Fruit fly (Drosophila melanogaster) whole organism, embryonic: ENCODE measurements around the gene Kdsr.

ENCODE experiments used
- CG1024 ChIP-seq: fragments of 200-800 bp; sonication (Bioruptor generic); IDR thresholded peaks from 2 replicates; pipeline ENCODE4 v1.3.6; 2022; ENCODE audit warnings: missing biosample characterization, missing genetic modification characterization
- CG10267 ChIP-seq: fragments of 200-800 bp; sonication (Bioruptor generic); optimal IDR thresholded peaks from 2 replicates; lab custom pipeline; 2018; ENCODE audit warnings: missing biosample characterization, mild to moderate bottlenecking, missing genetic modification characterization, moderate library complexity
- CG10462 ChIP-seq: fragments of 200-800 bp; sonication (Bioruptor generic); optimal IDR thresholded peaks from 2 replicates; lab custom pipeline; 2016; ENCODE audit warnings: missing biosample characterization, missing genetic modification characterization
- CG10979 ChIP-seq: fragments of 200-800 bp; sonication (Bioruptor generic); optimal IDR thresholded peaks from 2 replicates; lab custom pipeline; 2018; ENCODE audit warnings: missing biosample characterization, mild to moderate bottlenecking, missing genetic modification characterization, moderate library complexity
- CG12942 ChIP-seq: fragments of 200-800 bp; sonication (Bioruptor generic); optimal IDR thresholded peaks from 3 replicates; lab custom pipeline; 2016; ENCODE audit warnings: missing biosample characterization, missing genetic modification characterization
- CG14667 ChIP-seq: fragments of 200-800 bp; sonication (Bioruptor generic); IDR thresholded peaks from 2 replicates; pipeline ENCODE4 v1.3.6; 2022; ENCODE audit warnings: missing biosample characterization, missing genetic modification characterization
- CG15514 ChIP-seq: fragments of 200-800 bp; sonication (Bioruptor generic); optimal IDR thresholded peaks from 3 replicates; lab custom pipeline; 2017; ENCODE audit warnings: missing biosample characterization, missing genetic modification characterization, mild to moderate bottlenecking, moderate library complexity, missing genetic modification reagents
- CG17385 ChIP-seq: fragments of 200-800 bp; sonication (Bioruptor generic); optimal IDR thresholded peaks from 3 replicates; lab custom pipeline; 2018; ENCODE audit warnings: missing biosample characterization, mild to moderate bottlenecking, missing genetic modification characterization
- CG17568 ChIP-seq: fragments of 200-800 bp; sonication (Bioruptor generic); optimal IDR thresholded peaks from 2 replicates; lab custom pipeline; 2018; ENCODE audit warnings: missing biosample characterization, mild to moderate bottlenecking, missing genetic modification characterization, moderate library complexity
- CG2199 ChIP-seq: fragments of 200-800 bp; sonication (Bioruptor generic); IDR thresholded peaks from 3 replicates; pipeline ENCODE4 v1.3.6; 2022; ENCODE audit warnings: missing biosample characterization, missing genetic modification characterization
- CG3995 ChIP-seq: fragments of 200-800 bp; sonication (Bioruptor generic); optimal IDR thresholded peaks from 3 replicates; lab custom pipeline; 2016; ENCODE audit warnings: missing biosample characterization, missing genetic modification characterization
- CG4360 ChIP-seq: fragments of 200-800 bp; sonication (Bioruptor generic); IDR thresholded peaks from 2 replicates; pipeline ENCODE4 v1.3.6; 2022; ENCODE audit warnings: missing biosample characterization, missing genetic modification characterization
- CG43689 ChIP-seq: fragments of 200-800 bp; sonication (Bioruptor generic); IDR thresholded peaks from 2 replicates; pipeline ENCODE4 v1.3.6; 2022; ENCODE audit warnings: missing biosample characterization, missing genetic modification characterization
- CG5953 ChIP-seq: fragments of 200-800 bp; sonication (Bioruptor generic); IDR thresholded peaks from 2 replicates; pipeline ENCODE4 v1.3.6; 2022; ENCODE audit warnings: missing biosample characterization, missing genetic modification characterization
- CG6654 ChIP-seq: fragments of 200-800 bp; sonication (Bioruptor generic); optimal IDR thresholded peaks from 2 replicates; lab custom pipeline; 2017; ENCODE audit warnings: missing biosample characterization, mild to moderate bottlenecking, missing genetic modification characterization
- CG6854 ChIP-seq: fragments of 200-800 bp; sonication (Bioruptor generic); optimal IDR thresholded peaks from 3 replicates; lab custom pipeline; 2017; ENCODE audit warnings: missing biosample characterization, mild to moderate bottlenecking, missing genetic modification characterization
- CG7556 ChIP-seq: fragments of 200-800 bp; sonication (Bioruptor generic); optimal IDR thresholded peaks from 2 replicates; lab custom pipeline; 2017; ENCODE audit warnings: missing biosample characterization, mild to moderate bottlenecking, missing genetic modification characterization
- CG7745 ChIP-seq: fragments of 200-800 bp; sonication (Bioruptor generic); optimal IDR thresholded peaks from 2 replicates; lab custom pipeline; 2018; ENCODE audit warnings: missing biosample characterization, mild to moderate bottlenecking, missing genetic modification characterization, moderate library complexity
- CG8765 ChIP-seq: fragments of 200-800 bp; sonication (Bioruptor generic); IDR thresholded peaks from 2 replicates; pipeline ENCODE4 v1.3.6; 2022; ENCODE audit warnings: missing biosample characterization, missing genetic modification characterization
- CG8944 ChIP-seq: fragments of 200-800 bp; sonication (Bioruptor generic); optimal IDR thresholded peaks from 3 replicates; lab custom pipeline; 2016; ENCODE audit warnings: missing biosample characterization, missing genetic modification characterization
- CTCF ChIP-seq: fragments of 200-800 bp; sonication (Bioruptor generic); optimal IDR thresholded peaks from 2 replicates; lab custom pipeline; 2017; ENCODE audit warnings: missing biosample characterization, mild to moderate bottlenecking, missing genetic modification characterization, moderate library complexity
- Deaf1 ChIP-seq: fragments of 200-800 bp; optimal IDR thresholded peaks from 3 replicates; lab custom pipeline; 2019; ENCODE audit warnings: missing biosample characterization, mild to moderate bottlenecking, missing genetic modification characterization, moderate library complexity
- Eip74EF ChIP-seq, 2 experiments: fragments of 200-800 bp in 1 of 2; fragments of >200 bp in 1 of 2; sonication (Bioruptor generic) in 1 of 2; optimal IDR thresholded peaks; 2 replicates each; lab custom pipeline; 2017 to 2019; ENCODE audit warnings: missing biosample characterization in 2 of 2, missing genetic modification characterization in 2 of 2, mild to moderate bottlenecking in 1 of 2, moderate library complexity in 1 of 2
- Fer3 ChIP-seq: fragments of 200-800 bp; sonication (Bioruptor generic); optimal IDR thresholded peaks from 2 replicates; lab custom pipeline; 2018; ENCODE audit warnings: missing biosample characterization, mild to moderate bottlenecking, missing genetic modification characterization, moderate library complexity
- Gsc ChIP-seq: fragments of 200-800 bp; sonication (Bioruptor generic); IDR thresholded peaks from 2 replicates; pipeline ENCODE4 v1.3.6; 2022; ENCODE audit warnings: missing biosample characterization, missing genetic modification characterization
- H15 ChIP-seq: fragments of 200-800 bp; sonication (Bioruptor generic); IDR thresholded peaks from 3 replicates; pipeline ENCODE4 v1.3.6; 2022; ENCODE audit warnings: missing biosample characterization, missing genetic modification characterization
- H2.0 ChIP-seq: fragments of 200-800 bp; sonication (Bioruptor generic); IDR thresholded peaks from 2 replicates; pipeline ENCODE4 v1.3.6; 2022; ENCODE audit warnings: missing biosample characterization, missing genetic modification characterization
- HLH54F ChIP-seq: fragments of 200-800 bp; sonication (Bioruptor generic); optimal IDR thresholded peaks from 3 replicates; lab custom pipeline; 2016; ENCODE audit warnings: missing biosample characterization, missing genetic modification characterization
- Hr78 ChIP-seq, 2 experiments: fragments of 200-800 bp in 1 of 2; fragments of >200 bp in 1 of 2; sonication (Bioruptor generic) in 1 of 2; optimal IDR thresholded peaks; 2 replicates each; lab custom pipeline; 2017 to 2019; ENCODE audit warnings: missing biosample characterization in 2 of 2, missing genetic modification characterization in 2 of 2, mild to moderate bottlenecking in 1 of 2, moderate library complexity in 1 of 2
- MBD-R2 ChIP-seq: fragments of 200-800 bp; sonication (Bioruptor generic); IDR thresholded peaks from 2 replicates; pipeline ENCODE4 v1.3.6; 2022; ENCODE audit warnings: missing biosample characterization, missing genetic modification characterization
- Nf-YA ChIP-seq: fragments of 200-800 bp; sonication (Bioruptor generic); IDR thresholded peaks from 2 replicates; pipeline ENCODE4 v1.3.6; 2022; ENCODE audit warnings: missing biosample characterization, missing genetic modification characterization
- Nf-YC ChIP-seq: fragments of 200-800 bp; optimal IDR thresholded peaks from 3 replicates; lab custom pipeline; 2019; ENCODE audit warnings: missing biosample characterization, mild to moderate bottlenecking, missing genetic modification characterization, moderate library complexity
- Ssrp ChIP-seq: fragments of 200-800 bp; sonication (Bioruptor generic); optimal IDR thresholded peaks from 2 replicates; lab custom pipeline; 2018; ENCODE audit warnings: missing biosample characterization, mild to moderate bottlenecking, missing genetic modification characterization, moderate library complexity
- Usf ChIP-seq: fragments of 200-800 bp; sonication (Bioruptor generic); optimal IDR thresholded peaks from 2 replicates; lab custom pipeline; 2017; ENCODE audit warnings: missing genotype, missing biosample characterization, missing genetic modification characterization
- Vsx1 ChIP-seq: fragments of 200-800 bp; sonication (Bioruptor generic); optimal IDR thresholded peaks from 2 replicates; lab custom pipeline; 2017; ENCODE audit warnings: missing biosample characterization, mild to moderate bottlenecking, missing genetic modification characterization, missing genetic modification reagents
- Xrp1 ChIP-seq: fragments of 200-800 bp; sonication (Bioruptor generic); IDR thresholded peaks from 2 replicates; pipeline ENCODE4 v1.3.6; 2022; ENCODE audit warnings: missing biosample characterization, missing genetic modification characterization
- ap ChIP-seq: fragments of 200-800 bp; sonication (Bioruptor generic); IDR thresholded peaks from 2 replicates; pipeline ENCODE4 v1.3.6; 2022; ENCODE audit warnings: missing biosample characterization, missing genetic modification characterization
- br ChIP-seq: fragments of >200 bp; optimal IDR thresholded peaks from 2 replicates; lab custom pipeline; 2017
- disco-r ChIP-seq: fragments of 200-800 bp; sonication (Bioruptor generic); optimal IDR thresholded peaks from 2 replicates; lab custom pipeline; 2016; ENCODE audit warnings: missing biosample characterization, missing genetic modification characterization
- dpn ChIP-seq, 2 experiments: fragments of 200-800 bp; sonication (Bioruptor generic); optimal IDR thresholded peaks; 3 replicates each; lab custom pipeline; 2016; ENCODE audit warnings: missing biosample characterization in 2 of 2, missing genetic modification characterization in 2 of 2
- ems ChIP-seq: fragments of 200-800 bp; sonication (Bioruptor generic); optimal IDR thresholded peaks from 3 replicates; lab custom pipeline; 2016; ENCODE audit warnings: missing biosample characterization, missing genetic modification characterization
- gcm2 ChIP-seq: fragments of 200-800 bp; sonication (Bioruptor generic); optimal IDR thresholded peaks from 2 replicates; lab custom pipeline; 2016; ENCODE audit warnings: missing biosample characterization, missing genetic modification characterization
- gfzf ChIP-seq: fragments of 200-800 bp; sonication (Bioruptor generic); optimal IDR thresholded peaks from 2 replicates; lab custom pipeline; 2016; ENCODE audit warnings: missing biosample characterization, mild to moderate bottlenecking, missing genetic modification characterization, moderate library complexity
- grau ChIP-seq: fragments of 200-800 bp; optimal IDR thresholded peaks from 3 replicates; lab custom pipeline; 2019; ENCODE audit warnings: missing biosample characterization, mild to moderate bottlenecking, missing genetic modification characterization, moderate library complexity
- lbe ChIP-seq: fragments of 200-800 bp; sonication (Bioruptor generic); optimal IDR thresholded peaks from 2 replicates; lab custom pipeline; 2016; ENCODE audit warnings: missing biosample characterization, mild to moderate bottlenecking, missing genetic modification characterization
- odd ChIP-seq: fragments of 200-800 bp; sonication (Bioruptor generic); optimal IDR thresholded peaks from 2 replicates; lab custom pipeline; 2017; ENCODE audit warnings: missing biosample characterization, mild to moderate bottlenecking, missing genetic modification characterization
- ro ChIP-seq: fragments of 200-800 bp; sonication (Bioruptor generic); IDR thresholded peaks from 2 replicates; pipeline ENCODE4 v1.3.6; 2022; ENCODE audit warnings: missing biosample characterization, missing genetic modification characterization
- sqz ChIP-seq: fragments of 200-800 bp; sonication (Bioruptor generic); optimal IDR thresholded peaks from 3 replicates; lab custom pipeline; 2018; ENCODE audit warnings: missing biosample characterization, mild to moderate bottlenecking, missing genetic modification characterization
- ssp ChIP-seq: fragments of 200-800 bp; sonication (Bioruptor generic); IDR thresholded peaks from 2 replicates; pipeline ENCODE4 v1.3.6; 2022; ENCODE audit warnings: missing biosample characterization, missing genetic modification characterization
- stwl ChIP-seq: fragments of 200-800 bp; sonication (Bioruptor generic); optimal IDR thresholded peaks from 3 replicates; lab custom pipeline; 2018; ENCODE audit warnings: missing biosample characterization, mild to moderate bottlenecking, missing genetic modification characterization, moderate library complexity
- toy ChIP-seq: fragments of 200-800 bp; sonication (Bioruptor generic); IDR thresholded peaks from 2 replicates; pipeline ENCODE4 v1.3.6; 2022; ENCODE audit warnings: missing biosample characterization, missing genetic modification characterization
- z ChIP-seq: fragments of 200-800 bp; sonication (Bioruptor generic); IDR thresholded peaks from 3 replicates; pipeline ENCODE4 v1.3.6; 2022; ENCODE audit warnings: missing biosample characterization, missing genetic modification characterization

Kdsr gene

DNA sequence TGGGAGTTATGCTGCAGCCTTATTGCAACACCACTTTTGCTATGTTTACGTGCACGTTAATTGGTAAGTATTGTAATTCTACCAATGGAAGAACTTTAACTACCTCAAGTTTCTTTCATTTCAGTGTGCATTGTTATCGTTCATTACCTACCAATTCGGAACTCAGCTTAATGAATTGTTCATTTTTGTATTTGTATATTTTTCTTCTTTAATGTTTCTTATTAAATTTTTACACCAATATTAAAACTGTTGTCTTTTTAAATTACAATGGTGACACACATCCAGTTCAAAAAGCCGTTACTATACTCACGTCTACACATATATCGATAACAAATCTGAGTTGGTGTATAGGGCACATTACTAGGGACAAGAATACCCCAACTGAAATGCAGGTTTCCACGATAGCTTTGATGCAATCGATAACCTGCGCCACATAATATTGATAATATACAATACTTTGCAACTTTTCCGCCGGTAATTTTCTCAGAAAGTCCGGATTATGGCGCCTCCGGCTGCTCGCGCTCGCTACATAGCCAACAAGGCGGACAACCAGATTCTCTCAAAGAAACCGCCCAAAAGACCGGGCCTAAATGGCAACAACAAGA is 41.0 kb downstream of the Kdsr start, which contains the start of gene Alg9 (continued):
- TF ChIP-seq ro (GFP tag; lab: Robert Waterston, UW): no peak
- no peak for TF ChIP-seq CG12942 (GFP tag; lab: Kevin White, UChicago)
- no peak for TF ChIP-seq CG5953
- TF ChIP-seq Gsc (GFP tag; lab: Robert Waterston, UW): no peak
- no peak for TF ChIP-seq CG43689 (GFP tag; lab: Robert Waterston, UW)
- no peak for TF ChIP-seq Ssrp
- no peak for TF ChIP-seq CG3995 (GFP tag; lab: Kevin White, UChicago)
- TF ChIP-seq CG8765: no peak
- peak; percentile 62; the same call in 1 of the 2 replicates for TF ChIP-seq CG1024 (GFP tag; lab: Robert Waterston, UW)
- TF ChIP-seq Eip74EF (GFP tag; optimal IDR thresholded peaks at IDR 0.05; lab: Kevin White, UChicago): no peak
- no peak for TF ChIP-seq Nf-YA (GFP tag; lab: Robert Waterston, UW)
- TF ChIP-seq H15 (GFP tag; lab: Robert Waterston, UW): no peak
- no peak for TF ChIP-seq HLH54F (GFP tag; lab: Kevin White, UChicago)
- no peak for TF ChIP-seq lbe (GFP tag; lab: Kevin White, UChicago)
- TF ChIP-seq CG8944 (GFP tag; lab: Kevin White, UChicago): no peak
- TF ChIP-seq toy (GFP tag; lab: Robert Waterston, UW): no peak
- TF ChIP-seq z: no peak
- TF ChIP-seq disco-r (GFP tag; lab: Kevin White, UChicago): no peak
- TF ChIP-seq CG10979 (tag; lab: Kevin White, UChicago): no peak
- TF ChIP-seq ssp: peak; percentile 98
- no peak for TF ChIP-seq CG7556
- TF ChIP-seq CG7745: no peak
- no peak for TF ChIP-seq Fer3 (tag; lab: Kevin White, UChicago)
- TF ChIP-seq ems: peak; percentile 16
- no peak for TF ChIP-seq CG17568 (GFP tag; lab: Kevin White, UChicago)
- TF ChIP-seq Vsx1: no peak
- TF ChIP-seq odd: no peak
- TF ChIP-seq dpn (GFP tag; optimal IDR thresholded peaks at IDR 0.05; lab: Kevin White, UChicago): peak in 1 of 2 experiments; percentile 6
- TF ChIP-seq MBD-R2 (GFP tag; lab: Robert Waterston, UW): peak; percentile 72; the same call in 1 of the 2 replicates
- TF ChIP-seq CG10267 (tag; lab: Kevin White, UChicago): no peak
- no peak for TF ChIP-seq Nf-YC
- TF ChIP-seq CG6654: no peak
- no peak for TF ChIP-seq CG10462
- TF ChIP-seq gcm2 (GFP tag; lab: Kevin White, UChicago): no peak
- TF ChIP-seq gfzf (GFP tag; lab: Kevin White, UChicago): peak; percentile 42
- TF ChIP-seq ap (GFP tag; lab: Robert Waterston, UW): no peak
- no peak for TF ChIP-seq sqz
- no peak for TF ChIP-seq H2.0 (GFP tag; lab: Robert Waterston, UW)
- TF ChIP-seq CG6854 (GFP tag; lab: Kevin White, UChicago): no peak
- peak; percentile 94 for TF ChIP-seq CG15514 (GFP tag; lab: Kevin White, UChicago)
- TF ChIP-seq CTCF: peak; percentile 30
- no peak for TF ChIP-seq Hr78 (GFP tag; optimal IDR thresholded peaks at IDR 0.05; lab: Kevin White, UChicago)
- no peak for TF ChIP-seq CG17385 (GFP tag; lab: Kevin White, UChicago)
- TF ChIP-seq Usf (GFP tag; lab: Kevin White, UChicago): no peak
- no peak for TF ChIP-seq grau (tag; lab: Kevin White, UChicago)
- no peak for TF ChIP-seq Deaf1 (tag; lab: Kevin White, UChicago)
- TF ChIP-seq CG4360 (GFP tag; lab: Robert Waterston, UW): no peak
- no peak for TF ChIP-seq Xrp1 (GFP tag; lab: Robert Waterston, UW)
- no peak for TF ChIP-seq br
- no peak for TF ChIP-seq CG14667 (GFP tag; lab: Robert Waterston, UW)
- TF ChIP-seq CG2199 (GFP tag; lab: Robert Waterston, UW): no peak
- peak; percentile 93 for TF ChIP-seq stwl (tag; lab: Kevin White, UChicago)
